Fruit fly (Drosophila melanogaster): ENCODE results near the gene Srp68.

Gene Srp68

DNA sequence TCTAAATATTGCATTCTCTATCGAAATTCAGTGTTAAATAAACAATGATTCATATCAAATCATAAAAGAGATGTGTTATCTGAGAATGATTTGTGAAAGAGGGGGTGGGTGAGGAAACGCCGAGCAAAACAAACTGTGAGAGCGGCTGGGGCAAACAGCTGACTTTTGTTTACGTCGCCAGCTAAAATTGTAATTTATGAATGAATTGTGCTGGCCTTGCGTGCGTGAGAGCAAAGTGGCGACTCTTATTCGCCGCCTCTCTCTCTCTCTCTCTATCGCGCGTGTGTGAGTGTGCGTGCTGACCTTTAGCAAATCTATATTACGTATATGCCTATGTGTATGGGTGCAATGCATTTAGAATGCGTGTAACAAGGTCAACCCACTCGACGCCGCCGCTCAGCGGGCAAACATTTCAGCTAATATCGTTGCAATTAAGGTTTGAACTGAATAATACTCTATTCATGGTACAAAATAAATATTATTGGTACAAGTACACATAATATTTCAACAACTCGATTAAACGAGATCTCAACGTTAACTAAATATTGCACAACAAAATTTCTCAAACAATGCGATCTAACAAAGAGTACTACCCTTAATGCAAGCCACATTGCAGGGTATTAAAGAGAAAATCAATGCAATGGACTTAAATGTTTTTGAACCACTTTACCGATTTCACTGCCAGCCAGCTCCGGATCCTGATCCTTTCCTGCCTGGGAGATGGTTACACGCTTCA is 4.0 kb downstream of the Srp68 start (continued):
- no peak for TF ChIP-seq CG2202 (tag; optimal IDR thresholded peaks at IDR 0.05)
- TF ChIP-seq lilli (GFP tag; optimal IDR thresholded peaks at IDR 0.05), result peak; percentile 28
- TF ChIP-seq oc (tag; optimal IDR thresholded peaks at IDR 0.05), result peak; percentile 49
- peak; percentile 17 for TF ChIP-seq Nf-YB (GFP tag; optimal IDR thresholded peaks at IDR 0.05)
- no peak for TF ChIP-seq Opbp (GFP tag; IDR thresholded peaks at IDR 0.05; ENCODE audit: partially characterized antibody)
- no peak for TF ChIP-seq nerfin-2 (GFP tag; IDR thresholded peaks at IDR 0.05; ENCODE audit: partially characterized antibody)
- peak; percentile 15; the same call in 1 of the 2 replicates for TF ChIP-seq stc (GFP tag; IDR thresholded peaks at IDR 0.05)
- TF ChIP-seq CG10543 (GFP tag; optimal IDR thresholded peaks at IDR 0.05), result peak; percentile 22
- TF ChIP-seq hbn (GFP tag; IDR thresholded peaks at IDR 0.05; ENCODE audit: partially characterized antibody), result peak; percentile 15; the same call in 1 of the 2 replicates
- 0 out of 2 replicates have a peak, but pooled peaks have one; percentile 21 for TF ChIP-seq Xrp1 (GFP tag; IDR thresholded peaks at IDR 0.05)
- TF ChIP-seq row (GFP tag; IDR thresholded peaks at IDR 0.05), result peak; percentile 49; the same call in 2 of the 3 replicates
- TF ChIP-seq az2 (GFP tag; optimal IDR thresholded peaks at IDR 0.05), result peak; percentile 40
- TF ChIP-seq vnd (GFP tag; IDR thresholded peaks at IDR 0.05; ENCODE audit: partially characterized antibody), result no peak
- no peak for TF ChIP-seq CG31441 (GFP tag; IDR thresholded peaks at IDR 0.05)
- TF ChIP-seq cg (GFP tag; optimal IDR thresholded peaks at IDR 0.05), result peak; percentile 92
- 0 out of 3 replicates have a peak, but pooled peaks have one; percentile 25 for TF ChIP-seq otp (GFP tag; IDR thresholded peaks at IDR 0.05)
- peak; percentile 51 for TF ChIP-seq lmd (GFP tag; IDR thresholded peaks at IDR 0.05)
- no peak for TF ChIP-seq CG43689 (GFP tag; IDR thresholded peaks at IDR 0.05)
- TF ChIP-seq Trl (optimal IDR thresholded peaks at IDR 0.05), result peak; percentile 83 to 89
- no peak for TF ChIP-seq Trl (GFP tag; optimal IDR thresholded peaks at IDR 0.05)
- peak; percentile 9 for TF ChIP-seq CG10267 (tag; optimal IDR thresholded peaks at IDR 0.05)
- TF ChIP-seq amos (GFP tag; IDR thresholded peaks at IDR 0.05; ENCODE audit: partially characterized antibody), result no peak
- TF ChIP-seq bcd (GFP tag; optimal IDR thresholded peaks at IDR 0.05), result no peak
- TF ChIP-seq CG4404 (GFP tag; IDR thresholded peaks at IDR 0.05), result 0 out of 2 replicates have a peak, but pooled peaks have one; percentile 16
- TF ChIP-seq HLH3B (GFP tag; IDR thresholded peaks at IDR 0.05), result peak; percentile 32; the same call in 1 of the 2 replicates
- peak; percentile 12 for TF ChIP-seq CG1529 (GFP tag; optimal IDR thresholded peaks at IDR 0.05)
- TF ChIP-seq Pdp1 (GFP tag; optimal IDR thresholded peaks at IDR 0.05), result peak in 1 of 2 experiments; percentile 70
- no peak for TF ChIP-seq p53 (GFP tag; optimal IDR thresholded peaks at IDR 0.05)
- no peak for TF ChIP-seq hkb (optimal IDR thresholded peaks at IDR 0.05)
- TF ChIP-seq hkb (GFP tag; IDR thresholded peaks at IDR 0.05), result 0 out of 2 replicates have a peak, but pooled peaks have one; percentile 8
- peak; percentile 2 for TF ChIP-seq Mes4 (GFP tag; optimal IDR thresholded peaks at IDR 0.05)
- no peak for TF ChIP-seq lov (optimal IDR thresholded peaks at IDR 0.05)
- TF ChIP-seq lov (GFP tag; IDR thresholded peaks at IDR 0.05), result no peak
- peak; percentile 46 for TF ChIP-seq gem (tag; optimal IDR thresholded peaks at IDR 0.05)
- TF ChIP-seq grn (GFP tag; optimal IDR thresholded peaks at IDR 0.05), result peak; percentile 71
- peak; percentile 17 for TF ChIP-seq dmrt11E (tag; optimal IDR thresholded peaks at IDR 0.05)
- TF ChIP-seq CG4707 (GFP tag; optimal IDR thresholded peaks at IDR 0.05), result no peak
- TF ChIP-seq Fer1 (GFP tag; optimal IDR thresholded peaks at IDR 0.05), result peak; percentile 39
- 0 out of 3 replicates have a peak, but pooled peaks have one; percentile 13 for TF ChIP-seq CG7357 (GFP tag; IDR thresholded peaks at IDR 0.05)
- TF ChIP-seq chinmo (GFP tag; IDR thresholded peaks at IDR 0.05; ENCODE audit: partially characterized antibody), result peak; percentile 99
- no peak for TF ChIP-seq Neu2 (GFP tag; optimal IDR thresholded peaks at IDR 0.05; ENCODE audit: borderline replicate concordance)
- TF ChIP-seq esg (GFP tag; conservative IDR thresholded peaks at IDR 0.05), result peak; percentile 25; the same call in 1 of the 2 replicates
